Fruit fly (Drosophila melanogaster): ENCODE results near the gene yip7.

yip7 gene

dm6 chr3L:6059062-6059708, 24.2 kb downstream of the yip7 start, which contains the start of gene CG6592 (continued):
- peak in 1 of 3 experiments; percentile 63 for TF ChIP-seq lola (GFP tag; optimal IDR thresholded peaks at IDR 0.05)
- TF ChIP-seq amos (GFP tag; IDR thresholded peaks at IDR 0.05; ENCODE audit: partially characterized antibody): peak; percentile 12; the same call in 1 of the 2 replicates
- TF ChIP-seq Lim3 (GFP tag; IDR thresholded peaks at IDR 0.05): no peak
- no peak for TF ChIP-seq chinmo (GFP tag; IDR thresholded peaks at IDR 0.05; ENCODE audit: partially characterized antibody)
- TF ChIP-seq maf-S (GFP tag; optimal IDR thresholded peaks at IDR 0.05): no peak
- TF ChIP-seq CG7357 (GFP tag; IDR thresholded peaks at IDR 0.05): no peak
- no peak for TF ChIP-seq zen2 (GFP tag; IDR thresholded peaks at IDR 0.05; ENCODE audit: partially characterized antibody)
- no peak for TF ChIP-seq CG3281 (GFP tag; optimal IDR thresholded peaks at IDR 0.05)
- TF ChIP-seq pros (GFP tag; optimal IDR thresholded peaks at IDR 0.05): no peak
- TF ChIP-seq z (GFP tag; IDR thresholded peaks at IDR 0.05): no peak
- no peak for TF ChIP-seq kni (GFP tag; optimal IDR thresholded peaks at IDR 0.05)
- peak; percentile 63 for TF ChIP-seq Myb (GFP tag; optimal IDR thresholded peaks at IDR 0.05)
- TF ChIP-seq Neu2 (GFP tag; optimal IDR thresholded peaks at IDR 0.05; ENCODE audit: borderline replicate concordance): peak; percentile 55
- TF ChIP-seq CG14050 (GFP tag; IDR thresholded peaks at IDR 0.05): no peak
- no peak for TF ChIP-seq CG12659 (GFP tag; optimal IDR thresholded peaks at IDR 0.05)
- no peak for TF ChIP-seq cg (GFP tag; optimal IDR thresholded peaks at IDR 0.05)
- TF ChIP-seq CG8765 (GFP tag; IDR thresholded peaks at IDR 0.05): peak; percentile 62; the same call in 1 of the 2 replicates
- no peak for TF ChIP-seq CG32767 (GFP tag; IDR thresholded peaks at IDR 0.05)
- peak; percentile 82 for TF ChIP-seq CG8478 (optimal IDR thresholded peaks at IDR 0.05)
- no peak for TF ChIP-seq Hmx (GFP tag; optimal IDR thresholded peaks at IDR 0.05)
- TF ChIP-seq sisA (GFP tag; IDR thresholded peaks at IDR 0.05): 0 out of 2 replicates have a peak, but pooled peaks have one; percentile 7
- TF ChIP-seq CG6854 (GFP tag; optimal IDR thresholded peaks at IDR 0.05): no peak
- TF ChIP-seq CG2889 (GFP tag; IDR thresholded peaks at IDR 0.05): no peak
- TF ChIP-seq pum (GFP tag; optimal IDR thresholded peaks at IDR 0.05): no peak
- no peak for TF ChIP-seq ato (GFP tag; IDR thresholded peaks at IDR 0.05; ENCODE audit: partially characterized antibody)
- TF ChIP-seq MBD-R2 (GFP tag; IDR thresholded peaks at IDR 0.05): no peak
- no peak for TF ChIP-seq pfk (GFP tag; optimal IDR thresholded peaks at IDR 0.05)
- no peak for TF ChIP-seq CG14965 (GFP tag; optimal IDR thresholded peaks at IDR 0.05; ENCODE audit: borderline replicate concordance)
- no peak for TF ChIP-seq CG4707 (GFP tag; optimal IDR thresholded peaks at IDR 0.05)
- TF ChIP-seq CG1233 (GFP tag; optimal IDR thresholded peaks at IDR 0.05): peak; percentile 64
- no peak for TF ChIP-seq CG14710 (tag; optimal IDR thresholded peaks at IDR 0.05)
- TF ChIP-seq ranshi (GFP tag; IDR thresholded peaks at IDR 0.05): no peak
- peak; percentile 36; the same call in 1 of the 3 replicates for TF ChIP-seq Opbp (GFP tag; IDR thresholded peaks at IDR 0.05; ENCODE audit: partially characterized antibody)
- TF ChIP-seq YL-1 (GFP tag; optimal IDR thresholded peaks at IDR 0.05): peak; percentile 34
- TF ChIP-seq aop (GFP tag; IDR thresholded peaks at IDR 0.05): peak; percentile 40; the same call in 1 of the 2 replicates
- TF ChIP-seq dmrt11E (tag; optimal IDR thresholded peaks at IDR 0.05): peak; percentile 78
- TF ChIP-seq sna (GFP tag; IDR thresholded peaks at IDR 0.05; ENCODE audit: partially characterized antibody): no peak
- TF ChIP-seq salm (tag; optimal IDR thresholded peaks at IDR 0.05): no peak
- TF ChIP-seq CG32772 (GFP tag; IDR thresholded peaks at IDR 0.05): no peak
- no peak for TF ChIP-seq Max (GFP tag; optimal IDR thresholded peaks at IDR 0.05)
- peak; percentile 37 for TF ChIP-seq Chrac-16 (GFP tag; optimal IDR thresholded peaks at IDR 0.05)
- TF ChIP-seq CG8359 (GFP tag; optimal IDR thresholded peaks at IDR 0.05; ENCODE audit: borderline replicate concordance): no peak
- TF ChIP-seq Rx (GFP tag; IDR thresholded peaks at IDR 0.05): peak; percentile 36; the same call in 1 of the 2 replicates
- peak; percentile 44 for TF ChIP-seq CG12236 (GFP tag; optimal IDR thresholded peaks at IDR 0.05)
- TF ChIP-seq Elba2 (GFP tag; optimal IDR thresholded peaks at IDR 0.05): peak; percentile 65
- no peak for TF ChIP-seq TFAM (GFP tag; optimal IDR thresholded peaks at IDR 0.05)
- TF ChIP-seq Spps (tag; optimal IDR thresholded peaks at IDR 0.05): no peak
- TF ChIP-seq ERR (GFP tag; optimal IDR thresholded peaks at IDR 0.05): no peak
- TF ChIP-seq CG1832 (GFP tag; optimal IDR thresholded peaks at IDR 0.05): no peak
